Worm (Caenorhabditis elegans) whole organism, L1 larva: ENCODE data around the gene D1086.8.
"Not testable (repeated sequence)": the region's sequence is repeated elsewhere in the genome, so short reads cannot be mapped to it uniquely, and the experiment has no call there.

Source experiments
- C04F5.9 ChIP-seq: sonication (generic microtip); optimal IDR thresholded peaks from 2 replicates; lab custom pipeline; 2016; ENCODE audit warnings: missing genetic modification characterization, missing compliant biosample characterization
- C16A3.4 ChIP-seq: fragments of 150-350 bp; optimal IDR thresholded peaks from 2 replicates; lab custom pipeline; 2014; ENCODE audit warnings: missing biosample characterization, missing genetic modification characterization
- aly-2 ChIP-seq: fragments of 150-350 bp; optimal IDR thresholded peaks from 2 replicates; lab custom pipeline; 2014; ENCODE audit warnings: missing biosample characterization, missing genetic modification characterization
- ama-1 ChIP-seq: fragments of 150-350 bp; optimal IDR thresholded peaks from 2 replicates; lab custom pipeline; 2014
- blmp-1 ChIP-seq: fragments of 150-350 bp; optimal IDR thresholded peaks from 2 replicates; lab custom pipeline; 2014; ENCODE audit warnings: missing biosample characterization, missing genetic modification characterization
- ceh-82 ChIP-seq, 3 experiments: fragments of 150-350 bp in 1 of 3; sonication (generic microtip) in 2 of 3; optimal IDR thresholded peaks; 2 replicates each; lab custom pipeline; 2014 to 2017; ENCODE audit warnings: missing biosample characterization in 3 of 3, missing genetic modification characterization in 3 of 3
- ceh-88 ChIP-seq: fragments of 200-800 bp; sonication (Bioruptor generic); IDR thresholded peaks from 2 replicates; pipeline ENCODE4 v1.3.6; 2022; ENCODE audit warnings: missing genetic modification characterization, missing compliant biosample characterization
- ceh-90 ChIP-seq: sonication (generic microtip); optimal IDR thresholded peaks from 2 replicates; lab custom pipeline; 2016; ENCODE audit warnings: missing genetic modification characterization, missing compliant biosample characterization
- dpl-1 ChIP-seq, 3 experiments: fragments of 150-350 bp in 2 of 3; sonication (generic microtip) in 1 of 3; optimal IDR thresholded peaks; 2 replicates each; lab custom pipeline; 2014 to 2017; ENCODE audit warnings: missing biosample characterization in 3 of 3, missing genetic modification characterization in 3 of 3, missing genetic modification reagents in 3 of 3
- dsc-1 ChIP-seq: sonication (generic microtip); optimal IDR thresholded peaks from 2 replicates; lab custom pipeline; 2016; ENCODE audit warnings: mild to moderate bottlenecking, missing genetic modification characterization, missing compliant biosample characterization
- efl-1 ChIP-seq, 4 experiments: fragments of 150-350 bp; optimal IDR thresholded peaks in 3 of 4; peaks in 1 of 4; 1 replicate in 1 of 4; 2 replicates in 3 of 4; lab custom pipeline; 2014; ENCODE audit warnings: missing biosample characterization in 2 of 4, missing genetic modification characterization in 2 of 4, missing genetic modification reagents in 2 of 4
- efl-3 ChIP-seq: fragments of 200-800 bp; sonication (Bioruptor generic); optimal IDR thresholded peaks from 2 replicates; lab custom pipeline; 2018; ENCODE audit warnings: mild to moderate bottlenecking, missing genetic modification characterization, missing compliant biosample characterization
- egl-27 ChIP-seq, 2 experiments: fragments of 150-350 bp in 1 of 2; sonication (generic microtip); optimal IDR thresholded peaks; 3 replicates each; lab custom pipeline; 2017 to 2018; ENCODE audit warnings: missing biosample characterization in 2 of 2, missing genetic modification characterization in 2 of 2, missing genetic modification reagents in 2 of 2
- elt-2 ChIP-seq: sonication (generic microtip); optimal IDR thresholded peaks from 2 replicates; lab custom pipeline; 2016; ENCODE audit warnings: missing genetic modification characterization, mild to moderate bottlenecking, inconsistent platforms, missing compliant biosample characterization, missing genetic modification reagents
- ets-5 ChIP-seq: fragments of 200-800 bp; sonication (Bioruptor generic); IDR thresholded peaks from 2 replicates; pipeline ENCODE4 v1.3.6; 2022; ENCODE audit warnings: missing genetic modification characterization, missing compliant biosample characterization
- fkh-10 ChIP-seq: sonication (generic microtip); optimal IDR thresholded peaks from 2 replicates; lab custom pipeline; 2017; ENCODE audit warnings: missing biosample characterization, missing genetic modification reagents, missing genetic modification characterization
- fkh-8 ChIP-seq: sonication (generic microtip); optimal IDR thresholded peaks from 2 replicates; lab custom pipeline; 2016; ENCODE audit warnings: mild to moderate bottlenecking, missing genetic modification characterization, missing compliant biosample characterization
- fos-1 ChIP-seq: fragments of 150-350 bp; optimal IDR thresholded peaks from 2 replicates; lab custom pipeline; 2014; ENCODE audit warnings: missing biosample characterization, missing genetic modification characterization
- hlh-17 ChIP-seq: fragments of 200-800 bp; sonication (Bioruptor generic); optimal IDR thresholded peaks from 2 replicates; lab custom pipeline; 2018; ENCODE audit warnings: missing genetic modification characterization, mild to moderate bottlenecking, missing compliant biosample characterization, moderate library complexity, borderline replicate concordance
- hpl-2 ChIP-seq: fragments of 150-350 bp; optimal IDR thresholded peaks from 2 replicates; lab custom pipeline; 2014; ENCODE audit warnings: missing biosample characterization, missing genetic modification reagents, missing genetic modification characterization
- irx-1 ChIP-seq: sonication (generic microtip); optimal IDR thresholded peaks from 2 replicates; lab custom pipeline; 2016; ENCODE audit warnings: missing genetic modification characterization, missing compliant biosample characterization
- lin-13 ChIP-seq: fragments of 150-350 bp; optimal IDR thresholded peaks from 2 replicates; lab custom pipeline; 2014; ENCODE audit warnings: missing biosample characterization, missing genetic modification reagents, missing genetic modification characterization
- lin-14 ChIP-seq: fragments of 200-800 bp; sonication (Bioruptor generic); optimal IDR thresholded peaks from 2 replicates; lab custom pipeline; 2018; ENCODE audit warnings: mild to moderate bottlenecking, missing genetic modification characterization, moderate library complexity, missing compliant biosample characterization
- lin-35 ChIP-seq, 2 experiments: fragments of 150-350 bp; optimal IDR thresholded peaks; 2 replicates each; lab custom pipeline; 2014; ENCODE audit warnings: missing biosample characterization in 2 of 2, missing genetic modification characterization in 2 of 2, missing genetic modification reagents in 2 of 2
- lir-3 ChIP-seq: sonication (generic microtip); optimal IDR thresholded peaks from 2 replicates; lab custom pipeline; 2016; ENCODE audit warnings: mild to moderate bottlenecking, missing genetic modification characterization, moderate library complexity, missing compliant biosample characterization; ENCODE audit not compliant: poor library complexity
- lsy-2 ChIP-seq, 2 experiments: fragments of 150-350 bp; optimal IDR thresholded peaks; 2 replicates each; lab custom pipeline; 2014; ENCODE audit warnings: missing biosample characterization in 2 of 2, missing genetic modification characterization in 2 of 2
- mab-9 ChIP-seq: fragments of 200-800 bp; sonication (Bioruptor generic); IDR thresholded peaks from 2 replicates; pipeline ENCODE4 v1.3.6; 2022; ENCODE audit warnings: missing genetic modification reagents, missing genetic modification characterization, missing compliant biosample characterization
- mdl-1 ChIP-seq, 2 experiments: fragments of 150-350 bp; optimal IDR thresholded peaks; 2 replicates each; lab custom pipeline; 2014 to 2017; ENCODE audit warnings: missing biosample characterization in 2 of 2, missing genetic modification characterization in 2 of 2, inconsistent platforms in 1 of 2
- nhr-11 ChIP-seq: fragments of 150-350 bp; optimal IDR thresholded peaks from 2 replicates; lab custom pipeline; 2014; ENCODE audit warnings: missing biosample characterization, missing genetic modification characterization
- nhr-19 ChIP-seq: fragments of 200-800 bp; sonication (Bioruptor generic); conservative IDR thresholded peaks from 2 replicates; pipeline ENCODE4 v1.3.6; 2022; ENCODE audit warnings: missing genetic modification characterization, missing compliant biosample characterization
- nhr-28 ChIP-seq: fragments of 150-350 bp; optimal IDR thresholded peaks from 2 replicates; lab custom pipeline; 2014; ENCODE audit warnings: missing biosample characterization, missing genetic modification characterization
- nhr-47 ChIP-seq: sonication (generic microtip); optimal IDR thresholded peaks from 2 replicates; lab custom pipeline; 2016; ENCODE audit warnings: mild to moderate bottlenecking, missing genetic modification characterization, moderate library complexity, missing compliant biosample characterization
- nhr-71 ChIP-seq: sonication (generic microtip); optimal IDR thresholded peaks from 2 replicates; lab custom pipeline; 2016; ENCODE audit warnings: mild to moderate bottlenecking, missing genetic modification characterization, moderate library complexity, missing compliant biosample characterization
- nhr-76 ChIP-seq: sonication (generic microtip); optimal IDR thresholded peaks from 2 replicates; lab custom pipeline; 2017; ENCODE audit warnings: missing biosample characterization, missing genetic modification characterization
- nhr-77 ChIP-seq: fragments of 150-350 bp; optimal IDR thresholded peaks from 2 replicates; lab custom pipeline; 2014; ENCODE audit warnings: missing biosample characterization, missing genetic modification characterization
- nhr-90 ChIP-seq: sonication (generic microtip); optimal IDR thresholded peaks from 2 replicates; lab custom pipeline; 2016; ENCODE audit warnings: mild to moderate bottlenecking, missing genetic modification characterization, missing compliant biosample characterization; ENCODE audit not compliant: poor library complexity
- pax-3 ChIP-seq: fragments of 200-800 bp; sonication (Bioruptor generic); optimal IDR thresholded peaks from 2 replicates; lab custom pipeline; 2018; ENCODE audit warnings: mild to moderate bottlenecking, missing genetic modification characterization, moderate library complexity, missing compliant biosample characterization
- pqm-1 ChIP-seq: sonication (generic microtip); optimal IDR thresholded peaks from 3 replicates; lab custom pipeline; 2017; ENCODE audit warnings: missing biosample characterization, missing genetic modification characterization
- rnt-1 ChIP-seq: sonication (generic microtip); optimal IDR thresholded peaks from 2 replicates; lab custom pipeline; 2016; ENCODE audit warnings: mild to moderate bottlenecking, missing genetic modification characterization, moderate library complexity, missing compliant biosample characterization
- sptf-1 ChIP-seq: fragments of 150-350 bp; optimal IDR thresholded peaks from 2 replicates; lab custom pipeline; 2014; ENCODE audit warnings: missing biosample characterization, missing genetic modification characterization
- tbx-2 ChIP-seq: sonication (generic microtip); optimal IDR thresholded peaks from 2 replicates; lab custom pipeline; 2016; ENCODE audit warnings: missing genetic modification characterization, missing compliant biosample characterization
- unc-86 ChIP-seq: sonication (generic microtip); optimal IDR thresholded peaks from 2 replicates; lab custom pipeline; 2016; ENCODE audit warnings: missing genetic modification characterization, missing compliant biosample characterization
- zag-1 ChIP-seq: fragments of 150-350 bp; optimal IDR thresholded peaks from 2 replicates; lab custom pipeline; 2014; ENCODE audit warnings: missing biosample characterization, missing genetic modification characterization
- zip-4 ChIP-seq: fragments of 200-800 bp; sonication (Bioruptor generic); optimal IDR thresholded peaks from 2 replicates; lab custom pipeline; 2018; ENCODE audit warnings: mild to moderate bottlenecking, missing genetic modification characterization, moderate library complexity, missing compliant biosample characterization
- ztf-11 ChIP-seq, 2 experiments: sonication (generic microtip); optimal IDR thresholded peaks; 2 replicates each; lab custom pipeline; 2016 to 2017; ENCODE audit warnings: missing genetic modification characterization in 2 of 2, missing biosample characterization in 1 of 2, missing compliant biosample characterization in 1 of 2
- ztf-4 ChIP-seq: fragments of 150-350 bp; optimal IDR thresholded peaks from 2 replicates; lab custom pipeline; 2014; ENCODE audit warnings: missing biosample characterization, missing genetic modification characterization

Gene D1086.8

ce11 chrV:14093805-14094204 is at the start of gene D1086.8:
Gene D1086.8, plus strand, starts transcription at chrV:14094105.
- peak; percentile 33 for TF ChIP-seq rnt-1 (tag; lab: Kevin White, UChicago)
- TF ChIP-seq pqm-1 (tag; lab: Kevin White, UChicago): no peak
- no peak for TF ChIP-seq lin-35 (GFP tag; optimal IDR thresholded peaks at IDR 0.05; lab: Kevin White, UChicago)
- no peak for TF ChIP-seq zag-1
- TF ChIP-seq elt-2 (tag; lab: Kevin White, UChicago): no peak
- TF ChIP-seq sptf-1 (tag; lab: Kevin White, UChicago): no peak
- TF ChIP-seq lin-13 (GFP tag; lab: Kevin White, UChicago): no peak
- TF ChIP-seq ceh-88 (GFP tag; lab: Robert Waterston, UW): no peak
- peak; percentile 11 for TF ChIP-seq blmp-1 (tag; lab: Kevin White, UChicago)
- TF ChIP-seq lin-14 (GFP tag; lab: Kevin White, UChicago): peak; percentile 57
- no peak for TF ChIP-seq nhr-47 (tag; lab: Kevin White, UChicago)
- TF ChIP-seq lsy-2 (tag; optimal IDR thresholded peaks at IDR 0.05; lab: Kevin White, UChicago): peak in 1 of 2 experiments; percentile 38
- no peak for TF ChIP-seq nhr-28 (tag; lab: Kevin White, UChicago)
- no peak for TF ChIP-seq fkh-8 (tag; lab: Kevin White, UChicago)
- TF ChIP-seq dsc-1 (tag; lab: Kevin White, UChicago): peak; percentile 2

- not testable (repeated sequence) for TF ChIP-seq pqm-1 (tag; lab: Kevin White, UChicago); mdl-1 (tag; optimal IDR thresholded peaks at IDR 0.05; lab: Kevin White, UChicago); hpl-2 (GFP tag; lab: Kevin White, UChicago)
These were observed 44.6 kb upstream of the D1086.8 start, which contains the start of gene F58D12.1 for ce11 chrV:14049274-14049673. Gene F58D12.1, plus strand, starts transcription at chrV:14049574.

ce11 chrV:14055097-14055496 is 38.8 kb upstream of the D1086.8 start:
- peak; percentile 96 for TF ChIP-seq elt-2 (tag; lab: Kevin White, UChicago)
- TF ChIP-seq hpl-2 (GFP tag; lab: Kevin White, UChicago): peak; percentile 53
- peak; percentile 87 to 91 for TF ChIP-seq lsy-2 (tag; optimal IDR thresholded peaks at IDR 0.05; lab: Kevin White, UChicago)
- TF ChIP-seq fos-1 (tag; lab: Kevin White, UChicago): peak; percentile 66
- peak; percentile 99 for TF ChIP-seq lir-3 (tag; lab: Kevin White, UChicago)
- peak; percentile 29 for TF ChIP-seq fkh-10 (GFP tag; lab: Kevin White, UChicago)
- peak; percentile 2 for TF ChIP-seq ama-1 (lab: Kevin White, UChicago)
- peak; percentile 90 to 91 for TF ChIP-seq efl-1 (optimal IDR thresholded peaks at IDR 0.05; lab: Kevin White, UChicago)
- TF ChIP-seq efl-1 (GFP tag; optimal IDR thresholded peaks at IDR 0.05 in 1 of 2; lab: Kevin White, UChicago): peak; percentile 84 to 99
- TF ChIP-seq hlh-17: peak; percentile 94
- TF ChIP-seq C04F5.9: peak; percentile 96
- TF ChIP-seq nhr-47 (tag; lab: Kevin White, UChicago): peak; percentile 99
- peak in 1 of 2 experiments; percentile 90 for TF ChIP-seq mdl-1 (tag; optimal IDR thresholded peaks at IDR 0.05; lab: Kevin White, UChicago)
- peak; percentile 99 for TF ChIP-seq irx-1 (tag; lab: Kevin White, UChicago)
- TF ChIP-seq pax-3 (tag; lab: Kevin White, UChicago): peak; percentile 100
- peak; percentile 82 for TF ChIP-seq C16A3.4 (tag; lab: Kevin White, UChicago)
- peak; percentile 92 for TF ChIP-seq zip-4 (GFP tag; lab: Kevin White, UChicago)
- TF ChIP-seq efl-3: peak; percentile 94
- TF ChIP-seq ceh-82 (tag; optimal IDR thresholded peaks at IDR 0.05; lab: Kevin White, UChicago): peak; percentile 90 to 92 (median 91)
- TF ChIP-seq ceh-90 (tag; lab: Kevin White, UChicago): peak; percentile 99
- peak; percentile 95 for TF ChIP-seq ztf-4 (tag; lab: Kevin White, UChicago)
- TF ChIP-seq ztf-11 (tag; optimal IDR thresholded peaks at IDR 0.05; lab: Kevin White, UChicago): peak in 1 of 2 experiments; percentile 100
- TF ChIP-seq nhr-90 (tag; lab: Kevin White, UChicago): peak; percentile 100
- TF ChIP-seq tbx-2 (tag; lab: Kevin White, UChicago): peak; percentile 99
- peak; percentile 31 for TF ChIP-seq aly-2
- TF ChIP-seq nhr-19 (GFP tag; lab: Robert Waterston, UW): peak; percentile 100
- TF ChIP-seq unc-86 (tag; lab: Kevin White, UChicago): peak; percentile 94
- TF ChIP-seq nhr-76: peak; percentile 1
- peak; percentile 59 for TF ChIP-seq blmp-1 (tag; lab: Kevin White, UChicago)
- TF ChIP-seq dpl-1 (GFP tag; optimal IDR thresholded peaks at IDR 0.05; lab: Kevin White, UChicago): peak; percentile 80 to 87 (median 81)
- TF ChIP-seq nhr-11 (tag; lab: Kevin White, UChicago): peak; percentile 80
- peak; percentile 98 for TF ChIP-seq lin-14 (GFP tag; lab: Kevin White, UChicago)
- TF ChIP-seq mab-9 (GFP tag; lab: Robert Waterston, UW): peak; percentile 100
- TF ChIP-seq egl-27 (tag; optimal IDR thresholded peaks at IDR 0.05; lab: Kevin White, UChicago): peak in 1 of 2 experiments; percentile 4
- peak; percentile 67; the same call in 1 of the 2 replicates for TF ChIP-seq ets-5 (GFP tag; lab: Robert Waterston, UW)
- peak; percentile 99 for TF ChIP-seq nhr-71 (tag; lab: Kevin White, UChicago)
- peak; percentile 82 for TF ChIP-seq nhr-77
